Fruit fly (Drosophila melanogaster): Measurements from ENCODE around the gene Tbc1d15-17.
A peak's percentile ranks its signal among the peaks of the same experiment; 100 is the strongest.

DNA sequence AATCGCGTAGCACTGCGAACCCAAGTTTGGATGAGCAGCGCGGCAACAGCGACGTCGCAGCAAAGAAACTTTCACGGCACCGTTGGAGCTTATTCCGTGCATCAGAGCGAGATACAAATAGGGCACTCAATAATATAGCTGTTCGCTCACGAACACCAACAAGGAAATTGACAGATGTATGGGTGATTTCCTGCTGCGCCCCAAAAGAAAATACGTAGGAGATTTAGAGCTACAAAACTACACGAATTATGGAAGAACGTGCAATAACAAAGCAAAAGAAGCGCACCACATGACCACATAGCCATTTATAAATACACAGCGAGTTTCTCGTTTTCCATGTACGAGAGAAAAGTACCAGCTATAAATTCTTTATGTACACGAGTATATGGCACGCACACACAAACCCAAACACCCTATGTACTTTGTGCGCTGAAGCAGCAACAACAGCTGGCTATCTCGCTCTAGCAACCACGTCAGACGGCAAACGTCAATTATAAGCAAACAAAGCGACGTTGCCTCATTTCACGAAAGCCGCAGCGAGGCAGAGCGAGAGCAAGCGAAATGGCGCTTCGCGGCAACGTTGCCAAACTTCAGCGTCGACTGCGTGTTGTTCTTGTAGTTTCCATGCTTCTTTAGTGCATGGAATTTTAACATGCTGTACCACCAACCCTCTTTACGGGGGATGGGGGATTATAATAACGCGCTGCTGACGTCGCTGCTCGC is 45.4 kb upstream of the Tbc1d15-17 start:
- TF ChIP-seq rgr (GFP tag; optimal IDR thresholded peaks at IDR 0.05) (peak; percentile 1), brk (GFP tag; optimal IDR thresholded peaks at IDR 0.05) (peak; percentile 87), CG9705 (GFP tag; optimal IDR thresholded peaks at IDR 0.05) (no peak), Rel (GFP tag; optimal IDR thresholded peaks at IDR 0.05) (peak; percentile 48), Rel (tag; optimal IDR thresholded peaks at IDR 0.05) (peak; percentile 71), usp (GFP tag; optimal IDR thresholded peaks at IDR 0.05) (no peak), Mio (GFP tag; optimal IDR thresholded peaks at IDR 0.05) (no peak), psq (GFP tag; optimal IDR thresholded peaks at IDR 0.05) (peak; percentile 54), Vsx2 (GFP tag; optimal IDR thresholded peaks at IDR 0.05; ENCODE audit: partially characterized antibody) (peak; percentile 47), h (GFP tag; optimal IDR thresholded peaks at IDR 0.05) (peak; percentile 61), dl (GFP tag; optimal IDR thresholded peaks at IDR 0.05; ENCODE audit: insufficient read depth in 1 of 2, partially characterized antibody in 2 of 2) (peak in 1 of 2 experiments; percentile 50)
